Fruit fly (Drosophila melanogaster): ENCODE measurements around the gene baz.

The baz gene

dm6 chrX:17113324-17113723, 46.5 kb upstream of the baz start (continued):
- TF ChIP-seq ttk (GFP tag; IDR thresholded peaks at IDR 0.05) (no peak), CG3065 (GFP tag; optimal IDR thresholded peaks at IDR 0.05) (no peak), ssp (GFP tag; IDR thresholded peaks at IDR 0.05) (no peak), CG11504 (tag; optimal IDR thresholded peaks at IDR 0.05) (peak; percentile 51), az2 (GFP tag; optimal IDR thresholded peaks at IDR 0.05) (peak; percentile 24), CG15479 (GFP tag; optimal IDR thresholded peaks at IDR 0.05) (no peak), CG12391 (tag; optimal IDR thresholded peaks at IDR 0.05) (peak; percentile 40), prd (optimal IDR thresholded peaks at IDR 0.05) (no peak), prd (GFP tag; IDR thresholded peaks at IDR 0.05) (no peak), bigmax (GFP tag; optimal IDR thresholded peaks at IDR 0.05) (no peak), vfl (GFP tag; optimal IDR thresholded peaks at IDR 0.05) (no peak), gcm (GFP tag; optimal IDR thresholded peaks at IDR 0.05) (peak; percentile 23), Hr39 (optimal IDR thresholded peaks at IDR 0.05) (no peak), zf30C (GFP tag; optimal IDR thresholded peaks at IDR 0.05) (peak; percentile 33), CG17829 (tag; optimal IDR thresholded peaks at IDR 0.05) (no peak), ems (GFP tag; optimal IDR thresholded peaks at IDR 0.05) (no peak), trh (GFP tag; optimal IDR thresholded peaks at IDR 0.05) (no peak), CG34224 (GFP tag; IDR thresholded peaks at IDR 0.05; ENCODE audit: partially characterized antibody) (no peak), dmrt99B (tag; optimal IDR thresholded peaks at IDR 0.05) (peak; percentile 44), gcm2 (GFP tag; optimal IDR thresholded peaks at IDR 0.05) (no peak), phol (tag; optimal IDR thresholded peaks at IDR 0.05) (peak; percentile 2), grau (tag; optimal IDR thresholded peaks at IDR 0.05) (peak; percentile 21), CG18262 (tag; optimal IDR thresholded peaks at IDR 0.05) (peak; percentile 11), gt (GFP tag; IDR thresholded peaks at IDR 0.05) (no peak), Mad (GFP tag; optimal IDR thresholded peaks at IDR 0.05) (no peak), stwl (tag; optimal IDR thresholded peaks at IDR 0.05) (no peak), tna (GFP tag; IDR thresholded peaks at IDR 0.05; ENCODE audit: partially characterized antibody) (no peak), Oli (tag; optimal IDR thresholded peaks at IDR 0.05) (peak; percentile 15), CG43689 (GFP tag; IDR thresholded peaks at IDR 0.05) (no peak), B-H1 (GFP tag; IDR thresholded peaks at IDR 0.05) (no peak), Ptx1 (GFP tag; IDR thresholded peaks at IDR 0.05) (no peak), TFAM (GFP tag; optimal IDR thresholded peaks at IDR 0.05) (no peak), ewg (GFP tag; optimal IDR thresholded peaks at IDR 0.05) (no peak), MBD-R2 (GFP tag; IDR thresholded peaks at IDR 0.05) (no peak), Bteb2 (GFP tag; optimal IDR thresholded peaks at IDR 0.05) (no peak), CG9797 (GFP tag; optimal IDR thresholded peaks at IDR 0.05) (no peak), wor (GFP tag; IDR thresholded peaks at IDR 0.05) (no peak), pnt (GFP tag; optimal IDR thresholded peaks at IDR 0.05) (no peak)

- peak; percentile 36 for TF ChIP-seq CG7839 (tag; optimal IDR thresholded peaks at IDR 0.05)
- no peak for TF ChIP-seq cg (GFP tag; optimal IDR thresholded peaks at IDR 0.05)
- no peak for TF ChIP-seq CG12299 (tag; optimal IDR thresholded peaks at IDR 0.05)
- no peak for TF ChIP-seq CG14014 (GFP tag; IDR thresholded peaks at IDR 0.05)
- no peak for TF ChIP-seq inv (GFP tag; IDR thresholded peaks at IDR 0.05; ENCODE audit: partially characterized antibody)
- no peak for TF ChIP-seq Gsc (GFP tag; IDR thresholded peaks at IDR 0.05)
- no peak for TF ChIP-seq sqz (GFP tag; optimal IDR thresholded peaks at IDR 0.05)
- TF ChIP-seq vvl (GFP tag; IDR thresholded peaks at IDR 0.05) = no peak
- TF ChIP-seq CG12391 (tag; optimal IDR thresholded peaks at IDR 0.05) = peak; percentile 40
- no peak for TF ChIP-seq CG4282 (GFP tag; optimal IDR thresholded peaks at IDR 0.05)
- peak; percentile 5 for TF ChIP-seq CG15514 (GFP tag; optimal IDR thresholded peaks at IDR 0.05)
- TF ChIP-seq CG4820 (GFP tag; optimal IDR thresholded peaks at IDR 0.05) = no peak
- no peak for TF ChIP-seq kay (GFP tag; optimal IDR thresholded peaks at IDR 0.05)
- TF ChIP-seq corto (GFP tag; optimal IDR thresholded peaks at IDR 0.05) = no peak
- 0 out of 2 replicates have a peak, but pooled peaks have one; percentile 18 for TF ChIP-seq slbo (GFP tag; IDR thresholded peaks at IDR 0.05)
- TF ChIP-seq CG8359 (GFP tag; optimal IDR thresholded peaks at IDR 0.05; ENCODE audit: borderline replicate concordance) = no peak
- peak; percentile 47 for TF ChIP-seq grau (tag; optimal IDR thresholded peaks at IDR 0.05)
- peak; percentile 22 for TF ChIP-seq CG12071 (GFP tag; optimal IDR thresholded peaks at IDR 0.05)
Observed at dm6 chrX:17121600-17121999, 38.2 kb upstream of the baz start.

Data from whole organism, embryonic.